Fruit fly (Drosophila melanogaster) whole organism, adult: Measurements from ENCODE around the gene CG9663.

ENCODE experiments used
- CG11617 ChIP-seq: fragments of 200-800 bp; sonication (Bioruptor generic); optimal IDR thresholded peaks from 2 replicates; lab custom pipeline; 2017; ENCODE audit warnings: mild to moderate bottlenecking, missing biosample characterization, missing genetic modification reagents, missing genetic modification characterization
- CG12768 ChIP-seq: fragments of 200-800 bp; sonication (Bioruptor generic); optimal IDR thresholded peaks from 2 replicates; lab custom pipeline; 2017; ENCODE audit warnings: missing biosample characterization, missing genetic modification characterization, mild to moderate bottlenecking, moderate library complexity, missing genetic modification reagents
- CG1620 ChIP-seq: fragments of 200-800 bp; sonication (Bioruptor generic); optimal IDR thresholded peaks from 2 replicates; lab custom pipeline; 2016; ENCODE audit warnings: missing biosample characterization, missing genetic modification characterization
- CG7045 ChIP-seq: fragments of 200-800 bp; sonication (Bioruptor generic); optimal IDR thresholded peaks from 2 replicates; lab custom pipeline; 2017; ENCODE audit warnings: missing biosample characterization, mild to moderate bottlenecking, missing genetic modification characterization
- kay ChIP-seq: fragments of 200-800 bp; sonication (Bioruptor generic); peaks from one replicate; lab custom pipeline; 2016; ENCODE audit warnings: missing biosample characterization, missing genetic modification characterization, borderline replicate concordance
- ovo ChIP-seq: fragments of 200-800 bp; sonication (Bioruptor generic); optimal IDR thresholded peaks from 2 replicates; lab custom pipeline; 2016; ENCODE audit warnings: missing biosample characterization, missing genetic modification characterization
- pad ChIP-seq: fragments of 200-800 bp; sonication (Bioruptor generic); optimal IDR thresholded peaks from 3 replicates; lab custom pipeline; 2017; ENCODE audit warnings: missing biosample characterization, missing genetic modification characterization, mild to moderate bottlenecking, moderate library complexity, missing genetic modification reagents
- tj ChIP-seq: fragments of 200-800 bp; sonication (Bioruptor generic); optimal IDR thresholded peaks from 3 replicates; lab custom pipeline; 2017; ENCODE audit warnings: missing biosample characterization, mild to moderate bottlenecking, missing genetic modification characterization, moderate library complexity
- toe ChIP-seq: fragments of 200-800 bp; sonication (Bioruptor generic); optimal IDR thresholded peaks from 2 replicates; lab custom pipeline; 2016; ENCODE audit warnings: missing biosample characterization, missing genetic modification characterization

DNA sequence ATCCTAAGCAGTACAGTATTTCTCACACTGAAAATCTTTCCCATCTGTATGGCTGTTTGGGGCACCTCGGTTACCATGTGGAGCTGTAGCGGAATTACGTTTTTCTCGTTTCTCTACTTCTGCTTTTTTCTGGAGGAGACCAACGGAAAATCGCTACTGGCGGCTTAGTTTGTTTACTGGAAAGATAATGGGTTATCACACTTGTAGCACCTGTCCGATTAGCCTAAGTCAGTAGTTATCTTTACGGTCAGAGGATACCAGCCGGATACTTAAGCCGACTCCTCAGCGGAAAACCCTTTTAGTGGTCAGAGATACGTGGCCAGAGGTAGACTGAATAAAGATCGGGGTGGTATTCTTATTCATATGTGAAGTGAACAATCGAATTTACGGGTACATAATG lies 29.6 kb upstream of the CG9663 start, which contains the start of gene CG15408:
- TF ChIP-seq CG11617 (GFP tag; lab: Kevin White, UChicago) (no peak), CG12768 (no peak), ovo (GFP tag; lab: Kevin White, UChicago) (no peak), kay (no peak), toe (GFP tag; lab: Kevin White, UChicago) (no peak), pad (GFP tag; lab: Kevin White, UChicago) (no peak), CG1620 (GFP tag; lab: Kevin White, UChicago) (no peak), tj (GFP tag; lab: Kevin White, UChicago) (no peak), CG7045 (no peak)
